Fruit fly (Drosophila melanogaster): ENCODE measurements around the gene CG3982.
A peak's percentile ranks its signal among the peaks of the same experiment; 100 is the strongest.

Gene CG3982

dm6 chr3L:9456389-9456788 lies 39.2 kb upstream of the CG3982 start (continued):
- TF ChIP-seq fd96Cb (tag; optimal IDR thresholded peaks at IDR 0.05) = no peak
- no peak for TF ChIP-seq dysf (GFP tag; IDR thresholded peaks at IDR 0.05)
- TF ChIP-seq Ssrp (tag; optimal IDR thresholded peaks at IDR 0.05) = no peak
- peak; percentile 31 for TF ChIP-seq sens (GFP tag)
- TF ChIP-seq CG3847 (GFP tag; IDR thresholded peaks at IDR 0.05) = no peak
- no peak for TF ChIP-seq dmrt11E (tag; optimal IDR thresholded peaks at IDR 0.05)
- TF ChIP-seq vnd (GFP tag; IDR thresholded peaks at IDR 0.05; ENCODE audit: partially characterized antibody) = no peak
- peak; percentile 6 for TF ChIP-seq ewg (GFP tag; optimal IDR thresholded peaks at IDR 0.05)
- peak; percentile 35 for TF ChIP-seq YL-1 (GFP tag; optimal IDR thresholded peaks at IDR 0.05)
- TF ChIP-seq Gug (GFP tag; IDR thresholded peaks at IDR 0.05) = no peak
- no peak for TF ChIP-seq CG13894 (tag; optimal IDR thresholded peaks at IDR 0.05)
- peak; percentile 95 for TF ChIP-seq scrt (GFP tag; optimal IDR thresholded peaks at IDR 0.05)
- no peak for TF ChIP-seq CG1024 (GFP tag; IDR thresholded peaks at IDR 0.05)
- peak; percentile 42; the same call in 1 of the 2 replicates for TF ChIP-seq CG4360 (GFP tag; IDR thresholded peaks at IDR 0.05)
- TF ChIP-seq Med (GFP tag) = peak; percentile 1
- TF ChIP-seq mirr (GFP tag; optimal IDR thresholded peaks at IDR 0.05) = no peak
- TF ChIP-seq usp (GFP tag; optimal IDR thresholded peaks at IDR 0.05) = no peak

DNA sequence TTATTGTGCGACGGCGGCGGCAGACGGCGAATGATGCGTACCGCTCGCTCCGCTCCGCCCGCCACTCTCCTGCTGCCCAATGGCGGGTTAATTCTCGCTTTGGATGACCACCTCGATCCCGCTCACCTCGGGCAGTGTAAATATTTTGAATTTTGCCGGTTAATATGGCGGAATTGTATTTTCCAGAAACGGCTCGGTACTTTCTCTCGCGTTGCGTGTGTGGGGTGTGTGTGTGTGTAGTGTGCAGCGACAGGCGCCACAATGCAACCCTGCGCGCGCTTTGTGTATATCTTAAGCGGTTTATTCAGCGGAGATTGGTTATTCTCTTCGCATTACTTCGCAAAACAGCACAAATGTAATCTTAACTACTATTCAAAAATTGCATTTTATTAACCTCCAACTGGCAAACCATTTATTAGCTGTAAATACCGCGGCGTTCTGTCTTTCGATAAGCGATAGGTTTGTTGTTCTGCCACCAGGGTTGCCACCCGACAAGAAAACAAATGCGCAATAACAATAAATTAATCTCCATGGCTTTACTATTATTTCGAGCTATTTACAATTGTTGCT lies 38.7 kb upstream of the CG3982 start, which contains the start of the genes phol and CG3552:
TSS of gene phol (minus strand) at position 463 of the 570 bp plus-strand sequence.
TSS of gene CG3552 (plus strand) at position 500 of the 570 bp plus-strand sequence.
- peak; percentile 27; the same call in 2 of the 3 replicates for TF ChIP-seq CG6791 (GFP tag; IDR thresholded peaks at IDR 0.05; ENCODE audit: partially characterized antibody)
- no peak for TF ChIP-seq CG4404 (GFP tag; IDR thresholded peaks at IDR 0.05)
- no peak for TF ChIP-seq tup (GFP tag; optimal IDR thresholded peaks at IDR 0.05)
- TF ChIP-seq Sox102F (GFP tag; optimal IDR thresholded peaks at IDR 0.05) = no peak
- TF ChIP-seq CG11093 (GFP tag; IDR thresholded peaks at IDR 0.05) = no peak
- TF ChIP-seq CG13624 (GFP tag; optimal IDR thresholded peaks at IDR 0.05) = peak; percentile 88
- TF ChIP-seq CG1792 (GFP tag; optimal IDR thresholded peaks at IDR 0.05) = no peak
- TF ChIP-seq CG8924 (tag; optimal IDR thresholded peaks at IDR 0.05) = peak; percentile 51
- TF ChIP-seq CG17612 (GFP tag; IDR thresholded peaks at IDR 0.05) = no peak
- TF ChIP-seq Usf (GFP tag; optimal IDR thresholded peaks at IDR 0.05) = no peak
- TF ChIP-seq CG11723 (GFP tag; optimal IDR thresholded peaks at IDR 0.05) = no peak
- TF ChIP-seq CG6175 (GFP tag; IDR thresholded peaks at IDR 0.05) = no peak
- 0 out of 3 replicates have a peak, but pooled peaks have one; percentile 46 for TF ChIP-seq Doc3 (GFP tag; IDR thresholded peaks at IDR 0.05; ENCODE audit: partially characterized antibody)
- no peak for TF ChIP-seq croc (GFP tag; conservative IDR thresholded peaks at IDR 0.05)
- no peak for TF ChIP-seq CG7372 (GFP tag; IDR thresholded peaks at IDR 0.05)
- no peak for TF ChIP-seq E2f1 (GFP tag; IDR thresholded peaks at IDR 0.05)
- TF ChIP-seq CG8359 (GFP tag; optimal IDR thresholded peaks at IDR 0.05; ENCODE audit: borderline replicate concordance) = no peak
- no peak for TF ChIP-seq sisA (GFP tag; IDR thresholded peaks at IDR 0.05)
- no peak for TF ChIP-seq B-H1 (GFP tag; IDR thresholded peaks at IDR 0.05)
- no peak for TF ChIP-seq bigmax (GFP tag; optimal IDR thresholded peaks at IDR 0.05)
- peak; percentile 85 for TF ChIP-seq cg (GFP tag; optimal IDR thresholded peaks at IDR 0.05)
- peak; percentile 54 for TF ChIP-seq CG15514 (GFP tag; optimal IDR thresholded peaks at IDR 0.05)
- TF ChIP-seq Antp (GFP tag; optimal IDR thresholded peaks at IDR 0.05) = no peak
- no peak for TF ChIP-seq da (GFP tag; optimal IDR thresholded peaks at IDR 0.05)
- no peak for TF ChIP-seq trh (GFP tag; optimal IDR thresholded peaks at IDR 0.05)
- TF ChIP-seq CG18764 (GFP tag; optimal IDR thresholded peaks at IDR 0.05) = no peak
- TF ChIP-seq crol (GFP tag; IDR thresholded peaks at IDR 0.05) = peak; percentile 25; the same call in 1 of the 2 replicates
- peak; percentile 24 for TF ChIP-seq bcd (GFP tag; optimal IDR thresholded peaks at IDR 0.05)
- TF ChIP-seq HmgZ (tag; optimal IDR thresholded peaks at IDR 0.05) = peak; percentile 3
- TF ChIP-seq kah (GFP tag; optimal IDR thresholded peaks at IDR 0.05) = no peak
- TF ChIP-seq Tbp (GFP tag; optimal IDR thresholded peaks at IDR 0.05) = no peak
- TF ChIP-seq Six4 (GFP tag; optimal IDR thresholded peaks at IDR 0.05) = no peak
- TF ChIP-seq sc (optimal IDR thresholded peaks at IDR 0.05) = no peak
- TF ChIP-seq sc (GFP tag; optimal IDR thresholded peaks at IDR 0.05) = no peak

Measured in whole organism, embryonic.